Worm (Caenorhabditis elegans): Measurements from ENCODE around the gene hlh-10.

The hlh-10 gene

ce11 chrV:9249932-9250331 lies 32.1 kb downstream of the hlh-10 start, which contains the start of gene ptd-2:
TSS of gene ptd-2 (plus strand) at chrV:9250232.
- no peak for TF ChIP-seq unc-62 (GFP tag; optimal IDR thresholded peaks at IDR 0.05)

DNA sequence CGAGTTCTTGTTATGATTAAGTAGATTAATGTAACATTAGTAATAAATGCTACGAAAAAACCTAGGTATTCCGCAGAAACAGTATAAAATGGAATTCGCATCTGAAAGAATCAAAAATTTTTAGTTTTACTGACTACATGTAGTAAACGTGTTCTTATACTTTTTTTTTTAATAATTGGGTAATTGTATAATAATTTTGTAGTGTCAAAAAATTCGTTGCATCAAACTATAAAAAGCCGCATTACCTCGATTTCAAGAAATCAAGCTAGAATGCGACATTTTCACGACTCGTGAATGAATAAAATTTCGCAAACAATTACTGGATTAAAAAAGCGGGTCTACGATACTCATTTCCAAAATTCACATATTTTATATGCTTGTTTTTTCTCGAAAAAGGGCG lies 32.8 kb downstream of the hlh-10 start, which contains the start of gene str-94:
TSS of gene str-94 (minus strand) at position 101 of the 400 bp plus-strand sequence.
- TF ChIP-seq unc-62 (GFP tag; optimal IDR thresholded peaks at IDR 0.05), result no peak

ce11 chrV:9247416-9247815 lies 34.6 kb downstream of the hlh-10 start:
- no peak for TF ChIP-seq unc-62 (GFP tag; optimal IDR thresholded peaks at IDR 0.05)

DNA sequence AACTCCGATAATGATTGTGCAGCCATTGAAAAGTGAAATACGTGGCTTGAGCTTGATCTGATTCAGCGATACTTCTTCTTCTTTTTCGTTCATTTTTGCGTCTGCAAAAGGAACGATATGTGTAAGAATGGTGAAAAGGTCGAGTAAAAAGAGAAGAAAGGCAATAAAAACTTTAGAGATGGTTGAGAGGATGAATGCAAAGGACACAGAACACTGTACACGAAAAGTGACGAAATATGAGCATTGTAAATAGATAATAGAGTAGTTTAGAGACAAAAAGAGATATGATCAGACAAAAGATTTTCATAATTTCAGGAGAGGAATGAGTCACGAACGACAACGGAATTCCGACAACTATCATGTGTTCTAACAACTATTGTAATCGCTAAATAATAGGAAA lies 35.8 kb downstream of the hlh-10 start, which contains the start of gene aat-2:
TSS of gene aat-2 (minus strand) at position 101 of the 400 bp plus-strand sequence.
- no peak for TF ChIP-seq unc-62 (GFP tag; optimal IDR thresholded peaks at IDR 0.05)

- no peak for TF ChIP-seq unc-62 (GFP tag; optimal IDR thresholded peaks at IDR 0.05)
Measured at ce11 chrV:9243171-9243996, 38.6 kb downstream of the hlh-10 start, which contains the start of gene glo-4. TSS of gene glo-4 (minus strand) at chrV:9243221.

DNA sequence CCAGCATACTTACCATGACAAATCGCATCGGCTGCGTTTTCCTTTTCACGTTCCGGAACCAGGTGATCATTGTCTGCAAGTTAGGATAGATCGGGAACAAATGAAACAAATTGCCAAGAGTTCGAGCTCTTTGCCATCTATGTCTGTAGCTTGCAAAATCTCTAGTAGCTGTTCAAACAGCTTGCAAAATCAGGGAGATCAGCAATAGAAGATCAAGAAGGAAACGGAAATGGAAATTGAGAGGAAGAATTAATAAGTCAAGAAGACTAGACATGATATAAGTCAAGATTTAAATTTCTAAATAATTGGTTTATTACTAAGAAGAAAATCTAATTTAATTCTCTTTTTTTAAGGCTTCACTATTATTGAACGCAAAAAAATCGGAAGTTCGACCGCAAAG lies 49.7 kb downstream of the hlh-10 start, which contains the start of gene F07C3.3:
TSS of gene F07C3.3 (minus strand) at position 101 of the 400 bp plus-strand sequence.
- TF ChIP-seq unc-62 (GFP tag; optimal IDR thresholded peaks at IDR 0.05), result no peak

Data from whole organism, dauer.